Worm (Caenorhabditis elegans) whole organism, young adult: ENCODE results near the gene F46C5.2.

Experiments
- F37B4.10 ChIP-seq: fragments of 200-800 bp; sonication (Bioruptor generic); IDR thresholded peaks from 2 replicates; pipeline ENCODE4 v1.3.6; 2022; ENCODE audit warnings: missing genetic modification characterization, missing compliant biosample characterization
- F49E8.2 ChIP-seq: sonication (generic microtip); optimal IDR thresholded peaks from 3 replicates; lab custom pipeline; 2017; ENCODE audit warnings: missing genetic modification characterization, mild to moderate bottlenecking, missing compliant biosample characterization, antibody characterized with exemption, moderate library complexity; ENCODE audit not compliant: insufficient read depth
- F55B11.4 ChIP-seq: sonication (generic microtip); optimal IDR thresholded peaks from 2 replicates; lab custom pipeline; 2016; ENCODE audit warnings: missing compliant biosample characterization, missing genetic modification characterization, borderline replicate concordance; ENCODE audit not compliant: insufficient read depth
- K11D2.4 ChIP-seq: fragments of 200-800 bp; sonication (Bioruptor generic); IDR thresholded peaks from 2 replicates; pipeline ENCODE4 v1.3.6; 2022; ENCODE audit warnings: missing genetic modification reagents, missing genetic modification characterization, missing compliant biosample characterization
- K12H6.12 ChIP-seq: fragments of 200-800 bp; sonication (Bioruptor generic); optimal IDR thresholded peaks from 2 replicates; lab custom pipeline; 2018; ENCODE audit warnings: mild to moderate bottlenecking, missing genetic modification characterization, missing compliant biosample characterization
- T26A5.8 ChIP-seq: sonication (generic microtip); optimal IDR thresholded peaks from 2 replicates; lab custom pipeline; 2016; ENCODE audit warnings: missing genetic modification characterization, missing compliant biosample characterization
- Y53G8AR.9 ChIP-seq: fragments of 200-800 bp; sonication (Bioruptor generic); conservative IDR thresholded peaks from 2 replicates; pipeline ENCODE4 v1.3.6; 2022; ENCODE audit warnings: missing genetic modification reagents, missing genetic modification characterization, missing compliant biosample characterization
- Y56A3A.18 ChIP-seq: fragments of 200-800 bp; sonication (Bioruptor generic); IDR thresholded peaks from 2 replicates; pipeline ENCODE4 v1.3.6; 2022; ENCODE audit warnings: missing genetic modification reagents, missing genetic modification characterization, missing compliant biosample characterization
- Y67H2A.10 ChIP-seq: fragments of 200-800 bp; sonication (Bioruptor generic); conservative IDR thresholded peaks from 2 replicates; pipeline ENCODE4 v1.3.6; 2022; ENCODE audit warnings: missing genetic modification reagents, missing genetic modification characterization, missing compliant biosample characterization
- Y79H2A.3 ChIP-seq: fragments of 200-800 bp; sonication (Bioruptor generic); conservative IDR thresholded peaks from 2 replicates; pipeline ENCODE4 v1.3.6; 2022; ENCODE audit warnings: missing genetic modification reagents, missing genetic modification characterization, missing compliant biosample characterization
- Y95B8A.8 ChIP-seq: fragments of 200-800 bp; sonication (Bioruptor generic); IDR thresholded peaks from 2 replicates; pipeline ENCODE4 v1.3.6; 2022; ENCODE audit warnings: missing genetic modification reagents, missing genetic modification characterization, missing compliant biosample characterization
- akir-1 ChIP-seq: fragments of 200-800 bp; sonication (Bioruptor generic); optimal IDR thresholded peaks from 2 replicates; lab custom pipeline; 2018; ENCODE audit warnings: mild to moderate bottlenecking, missing genetic modification characterization, moderate library complexity, missing compliant biosample characterization
- ama-1 ChIP-seq, 3 experiments: fragments of 150-350 bp in 1 of 3; sonication (generic microtip) in 2 of 3; optimal IDR thresholded peaks; 2 replicates each; lab custom pipeline; 2014 to 2018; ENCODE audit warnings: missing biosample characterization in 2 of 3, missing genetic modification characterization in 2 of 3, missing genetic modification reagents in 2 of 3
- attf-6 ChIP-seq: fragments of 200-800 bp; sonication (Bioruptor generic); IDR thresholded peaks from 2 replicates; pipeline ENCODE4 v1.3.6; 2022; ENCODE audit warnings: missing genetic modification reagents, missing genetic modification characterization, missing compliant biosample characterization
- bed-1 ChIP-seq: fragments of 200-800 bp; sonication (Bioruptor generic); IDR thresholded peaks from 2 replicates; pipeline ENCODE4 v1.3.6; 2022; ENCODE audit warnings: missing genetic modification reagents, missing genetic modification characterization, missing compliant biosample characterization
- ccch-3 ChIP-seq: fragments of 200-800 bp; sonication (Bioruptor generic); optimal IDR thresholded peaks from 2 replicates; lab custom pipeline; 2018; ENCODE audit warnings: mild to moderate bottlenecking, missing genetic modification characterization, missing compliant biosample characterization
- cebp-1 ChIP-seq, 2 experiments: fragments of 200-800 bp in 1 of 2; sonication (Bioruptor generic) in 1 of 2; sonication (generic microtip) in 1 of 2; IDR thresholded peaks in 1 of 2; optimal IDR thresholded peaks in 1 of 2; 2 replicates each; pipeline versions ENCODE4 v1.3.6 to Lab custom; 2017 to 2022; ENCODE audit warnings: missing compliant biosample characterization in 2 of 2, missing genetic modification characterization in 2 of 2, mild to moderate bottlenecking in 1 of 2, missing genetic modification reagents in 1 of 2, moderate library complexity in 1 of 2
- ceh-100 ChIP-seq: fragments of 200-800 bp; sonication (Bioruptor generic); IDR thresholded peaks from 2 replicates; pipeline ENCODE4 v1.3.6; 2022; ENCODE audit warnings: missing genetic modification reagents, missing genetic modification characterization, missing compliant biosample characterization
- ceh-27 ChIP-seq: fragments of 200-800 bp; sonication (Bioruptor generic); optimal IDR thresholded peaks from 2 replicates; lab custom pipeline; 2018; ENCODE audit warnings: mild to moderate bottlenecking, missing genetic modification characterization, moderate library complexity, missing compliant biosample characterization
- ceh-58 ChIP-seq: fragments of 200-800 bp; sonication (Bioruptor generic); IDR thresholded peaks from 2 replicates; pipeline ENCODE4 v1.3.6; 2022; ENCODE audit warnings: missing genetic modification characterization, missing compliant biosample characterization
- chd-7 ChIP-seq: sonication (generic microtip); optimal IDR thresholded peaks from 2 replicates; lab custom pipeline; 2016; ENCODE audit warnings: mild to moderate bottlenecking, missing genetic modification characterization, moderate library complexity, missing compliant biosample characterization
- egl-18 ChIP-seq: fragments of 200-800 bp; sonication (Bioruptor generic); IDR thresholded peaks from 2 replicates; pipeline ENCODE4 v1.3.6; 2022; ENCODE audit warnings: missing genetic modification reagents, missing genetic modification characterization, missing compliant biosample characterization
- fkh-3 ChIP-seq: sonication (generic microtip); optimal IDR thresholded peaks from 2 replicates; lab custom pipeline; 2016; ENCODE audit warnings: mild to moderate bottlenecking, missing genetic modification characterization, missing compliant biosample characterization
- gei-17 ChIP-seq: fragments of 200-800 bp; sonication (Bioruptor generic); optimal IDR thresholded peaks from 2 replicates; lab custom pipeline; 2018; ENCODE audit warnings: mild to moderate bottlenecking, missing genetic modification characterization, missing compliant biosample characterization
- hlh-12 ChIP-seq: sonication (generic microtip); optimal IDR thresholded peaks from 2 replicates; lab custom pipeline; 2016; ENCODE audit warnings: missing genetic modification characterization, missing compliant biosample characterization
- hmg-20 ChIP-seq: fragments of 200-800 bp; sonication (Bioruptor generic); IDR thresholded peaks from 2 replicates; pipeline ENCODE4 v1.3.6; 2022; ENCODE audit warnings: missing genetic modification reagents, missing genetic modification characterization, missing compliant biosample characterization
- hrde-1 ChIP-seq: sonication (generic microtip); optimal IDR thresholded peaks from 2 replicates; lab custom pipeline; 2016; ENCODE audit warnings: missing genetic modification characterization, mild to moderate bottlenecking, missing compliant biosample characterization, moderate library complexity, missing genotype, missing genetic modification reagents, borderline replicate concordance
- hsf-1 ChIP-seq: fragments of 200-800 bp; sonication (Bioruptor generic); IDR thresholded peaks from 2 replicates; pipeline ENCODE4 v1.3.6; 2022; ENCODE audit warnings: missing genetic modification reagents, missing genetic modification characterization, missing compliant biosample characterization
- let-526 ChIP-seq: fragments of 200-800 bp; sonication (Bioruptor generic); IDR thresholded peaks from 2 replicates; pipeline ENCODE4 v1.3.6; 2022; ENCODE audit warnings: missing genetic modification reagents, missing genetic modification characterization, missing compliant biosample characterization
- lin-26 ChIP-seq: fragments of 200-800 bp; sonication (Bioruptor generic); IDR thresholded peaks from 2 replicates; pipeline ENCODE4 v1.3.6; 2022; ENCODE audit warnings: missing genetic modification reagents, missing genetic modification characterization, missing compliant biosample characterization
- lin-35 ChIP-seq, 3 experiments: fragments of 150-350 bp in 2 of 3; sonication (generic microtip) in 1 of 3; optimal IDR thresholded peaks; 2 replicates each; lab custom pipeline; 2014 to 2018; ENCODE audit warnings: missing biosample characterization in 3 of 3, missing genetic modification characterization in 3 of 3, missing genetic modification reagents in 3 of 3
- madf-10 ChIP-seq: sonication (generic microtip); optimal IDR thresholded peaks from 2 replicates; lab custom pipeline; 2016; ENCODE audit warnings: mild to moderate bottlenecking, missing genetic modification characterization, missing compliant biosample characterization
- madf-6 ChIP-seq: fragments of 200-800 bp; sonication (Bioruptor generic); IDR thresholded peaks from 2 replicates; pipeline ENCODE4 v1.3.6; 2022; ENCODE audit warnings: missing genetic modification reagents, missing genetic modification characterization, missing compliant biosample characterization
- madf-8 ChIP-seq: fragments of 200-800 bp; sonication (Bioruptor generic); conservative IDR thresholded peaks from 2 replicates; pipeline ENCODE4 v1.3.6; 2022; ENCODE audit warnings: missing genetic modification reagents, missing genetic modification characterization, missing compliant biosample characterization
- mcd-1 ChIP-seq: fragments of 200-800 bp; sonication (Bioruptor generic); IDR thresholded peaks from 2 replicates; pipeline ENCODE4 v1.3.6; 2022; ENCODE audit warnings: missing genetic modification reagents, missing genetic modification characterization, missing compliant biosample characterization
- mel-28 ChIP-seq: sonication (generic microtip); optimal IDR thresholded peaks from 2 replicates; lab custom pipeline; 2016; ENCODE audit warnings: borderline replicate concordance, mild to moderate bottlenecking, missing genetic modification characterization, missing compliant biosample characterization
- mxl-1 ChIP-seq: sonication (generic microtip); optimal IDR thresholded peaks from 2 replicates; lab custom pipeline; 2016; ENCODE audit warnings: missing genetic modification characterization, missing compliant biosample characterization
- nfya-1 ChIP-seq: sonication (generic microtip); optimal IDR thresholded peaks from 2 replicates; lab custom pipeline; 2017; ENCODE audit warnings: antibody characterized with exemption, missing compliant biosample characterization, missing genetic modification characterization, borderline replicate concordance; ENCODE audit not compliant: insufficient read depth
- nhr-120 ChIP-seq: fragments of 200-800 bp; sonication (Bioruptor generic); IDR thresholded peaks from 2 replicates; pipeline ENCODE4 v1.3.6; 2022; ENCODE audit warnings: missing genetic modification characterization, missing compliant biosample characterization
- sea-2 ChIP-seq: fragments of 200-800 bp; sonication (Bioruptor generic); IDR thresholded peaks from 2 replicates; pipeline ENCODE4 v1.3.6; 2022; ENCODE audit warnings: missing genetic modification characterization, missing compliant biosample characterization
- sptf-2 ChIP-seq: fragments of 200-800 bp; sonication (Bioruptor generic); optimal IDR thresholded peaks from 2 replicates; lab custom pipeline; 2018; ENCODE audit warnings: mild to moderate bottlenecking, missing genetic modification characterization, missing compliant biosample characterization
- tlf-1 ChIP-seq: fragments of 200-800 bp; sonication (Bioruptor generic); optimal IDR thresholded peaks from 2 replicates; lab custom pipeline; 2018; ENCODE audit warnings: mild to moderate bottlenecking, missing genetic modification characterization, missing compliant biosample characterization
- unc-130 ChIP-seq: sonication (generic microtip); optimal IDR thresholded peaks from 2 replicates; lab custom pipeline; 2016; ENCODE audit warnings: missing genetic modification reagents, missing genetic modification characterization, missing compliant biosample characterization
- unc-62 ChIP-seq: fragments of 150-350 bp; optimal IDR thresholded peaks from 2 replicates; lab custom pipeline; 2014; ENCODE audit warnings: missing biosample characterization, missing genetic modification reagents, missing genetic modification characterization
- ztf-28 ChIP-seq: fragments of 200-800 bp; sonication (Bioruptor generic); IDR thresholded peaks from 2 replicates; pipeline ENCODE4 v1.3.6; 2022; ENCODE audit warnings: missing genetic modification reagents, missing genetic modification characterization, missing compliant biosample characterization

F46C5.2 gene

DNA sequence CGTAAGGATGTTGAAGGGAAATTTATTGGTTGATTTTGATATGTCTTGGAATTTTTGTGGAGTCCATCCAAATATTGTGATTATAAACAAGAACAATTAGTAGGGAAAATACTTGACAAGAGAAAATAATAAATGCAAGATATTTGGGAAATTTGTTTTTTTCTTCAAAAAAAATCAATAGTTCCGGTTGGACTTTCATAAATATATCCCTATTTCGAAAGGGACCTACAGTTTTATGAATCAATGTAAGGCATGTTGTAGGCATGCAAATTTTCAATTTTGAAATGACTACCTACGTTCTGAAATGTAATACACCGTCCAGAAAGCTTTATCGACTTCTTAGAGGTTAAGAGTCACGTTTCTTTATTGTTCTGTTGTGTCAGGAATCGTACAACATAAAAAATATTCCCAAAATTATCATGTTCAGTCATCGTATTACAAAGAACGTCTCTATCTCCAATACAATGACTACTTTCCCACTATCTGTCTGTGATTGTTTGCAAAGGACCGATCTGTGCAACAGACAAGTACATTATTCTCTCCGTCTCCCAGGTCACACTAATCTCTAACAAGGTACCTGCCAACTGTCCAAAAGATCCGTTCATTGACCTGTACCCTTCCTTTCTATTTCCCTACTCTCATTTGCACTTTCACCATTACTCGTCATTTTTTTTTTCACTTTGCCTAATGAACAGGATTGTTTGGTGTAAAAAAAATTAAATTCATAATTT, 39.1 kb downstream of the F46C5.2 start, which contains the start of gene F07H5.13 (continued):
- no peak for TF ChIP-seq unc-62 (GFP tag; lab: Kevin White, UChicago)
- TF ChIP-seq unc-130 (GFP tag; lab: Kevin White, UChicago), result no peak
- peak in 1 of 3 experiments; percentile 50 for TF ChIP-seq lin-35 (GFP tag; optimal IDR thresholded peaks at IDR 0.05; lab: Kevin White, UChicago)
- TF ChIP-seq cebp-1 (GFP tag; IDR thresholded peaks at IDR 0.05; lab: Robert Waterston, UW), result no peak
- TF ChIP-seq cebp-1 (tag; optimal IDR thresholded peaks at IDR 0.05; lab: Kevin White, UChicago), result peak; percentile 51
- no peak for TF ChIP-seq fkh-3 (tag; lab: Kevin White, UChicago)
- TF ChIP-seq ceh-58 (GFP tag; lab: Robert Waterston, UW), result no peak
- TF ChIP-seq nhr-120 (GFP tag; lab: Robert Waterston, UW), result no peak
- no peak for TF ChIP-seq Y56A3A.18
- no peak for TF ChIP-seq mcd-1 (GFP tag; lab: Robert Waterston, UW)
- TF ChIP-seq ccch-3 (GFP tag; lab: Kevin White, UChicago), result no peak
- no peak for TF ChIP-seq lin-26
- no peak for TF ChIP-seq Y67H2A.10 (GFP tag; lab: Robert Waterston, UW)
- TF ChIP-seq T26A5.8, result no peak
- no peak for TF ChIP-seq madf-8 (GFP tag; lab: Robert Waterston, UW)
- TF ChIP-seq K12H6.12 (tag; lab: Kevin White, UChicago), result no peak
- no peak for TF ChIP-seq Y95B8A.8
- no peak for TF ChIP-seq hmg-20 (GFP tag; lab: Robert Waterston, UW)
- no peak for TF ChIP-seq F55B11.4
- no peak for TF ChIP-seq mel-28
- TF ChIP-seq tlf-1 (GFP tag; lab: Kevin White, UChicago), result peak; percentile 22
- TF ChIP-seq gei-17 (GFP tag; lab: Kevin White, UChicago), result no peak
- no peak for TF ChIP-seq ceh-100 (GFP tag; lab: Robert Waterston, UW)
- no peak for TF ChIP-seq bed-1 (GFP tag; lab: Robert Waterston, UW)
- TF ChIP-seq sea-2 (GFP tag; lab: Robert Waterston, UW), result no peak
- no peak for TF ChIP-seq egl-18
- no peak for TF ChIP-seq madf-6 (GFP tag; lab: Robert Waterston, UW)
- peak; percentile 81 for TF ChIP-seq Y53G8AR.9
- peak; percentile 33 for TF ChIP-seq madf-10 (tag; lab: Kevin White, UChicago)
- TF ChIP-seq nfya-1 (tag; lab: Kevin White, UChicago), result no peak
- TF ChIP-seq F49E8.2 (tag; lab: Kevin White, UChicago), result no peak

DNA sequence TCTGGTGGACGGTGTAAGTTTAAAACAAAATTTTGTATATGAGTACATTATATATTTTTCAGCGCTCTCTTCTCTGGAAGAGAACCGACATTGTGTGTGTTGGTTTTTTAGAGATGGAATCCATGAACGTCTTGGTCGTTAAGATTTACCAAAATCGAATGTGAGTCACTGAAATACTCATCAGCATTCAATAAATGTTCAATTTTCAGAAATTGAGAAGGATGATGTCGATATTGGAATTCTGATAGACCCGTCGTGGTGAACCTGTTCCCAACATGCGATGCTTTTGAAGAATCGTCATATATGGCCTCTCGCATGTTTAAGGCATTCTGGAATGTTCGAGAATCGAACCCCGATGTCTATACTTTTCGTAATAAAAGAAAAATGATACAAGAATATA, 40.3 kb downstream of the F46C5.2 start:
- TF ChIP-seq ama-1 (optimal IDR thresholded peaks at IDR 0.05; lab: Kevin White, UChicago) (peak; percentile 53), ama-1 (GFP tag; optimal IDR thresholded peaks at IDR 0.05; lab: Kevin White, UChicago) (no peak), unc-130 (GFP tag; lab: Kevin White, UChicago) (no peak), hsf-1 (GFP tag; lab: Robert Waterston, UW) (peak; percentile 35; the same call in 1 of the 2 replicates)

DNA sequence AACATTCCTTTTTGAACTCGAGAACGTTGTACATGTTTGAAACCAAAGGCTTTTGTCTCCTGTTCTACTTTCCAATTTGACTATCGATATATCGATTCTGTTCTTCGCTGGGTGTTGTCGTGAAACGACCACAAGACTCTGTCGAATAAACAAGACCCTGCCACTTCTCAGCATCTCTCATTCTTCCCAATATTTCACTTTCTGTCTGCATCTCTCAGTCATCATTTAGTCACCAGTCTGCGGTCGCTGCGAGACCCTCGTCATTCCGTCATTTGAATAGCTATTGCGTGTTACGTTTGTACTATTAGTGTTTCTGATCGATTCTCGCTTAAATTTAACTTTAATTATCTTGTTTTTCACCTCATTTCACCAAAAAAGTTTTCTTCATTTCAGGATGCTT, 41.7 kb downstream of the F46C5.2 start:
- TF ChIP-seq K11D2.4 (GFP tag; lab: Robert Waterston, UW), result peak; percentile 75
- TF ChIP-seq hrde-1 (tag; lab: Kevin White, UChicago), result no peak
- TF ChIP-seq Y53G8AR.9, result peak; percentile 66
- no peak for TF ChIP-seq madf-6 (GFP tag; lab: Robert Waterston, UW)
- TF ChIP-seq chd-7 (tag; lab: Kevin White, UChicago), result peak; percentile 72
- TF ChIP-seq ztf-28 (GFP tag; lab: Robert Waterston, UW), result no peak
- no peak for TF ChIP-seq sptf-2 (GFP tag; lab: Kevin White, UChicago)
- no peak for TF ChIP-seq F37B4.10 (GFP tag; lab: Robert Waterston, UW)
- no peak for TF ChIP-seq attf-6 (GFP tag; lab: Robert Waterston, UW)
- TF ChIP-seq akir-1 (GFP tag; lab: Kevin White, UChicago), result no peak
- no peak for TF ChIP-seq Y79H2A.3 (GFP tag; lab: Robert Waterston, UW)
- TF ChIP-seq hlh-12, result no peak
- no peak for TF ChIP-seq mxl-1 (tag; lab: Kevin White, UChicago)
- peak; percentile 94 for TF ChIP-seq ceh-27 (GFP tag; lab: Kevin White, UChicago)
- TF ChIP-seq let-526, result peak; percentile 76; the same call in 1 of the 2 replicates
